Fruit fly (Drosophila melanogaster) whole organism, embryonic: Measurements from ENCODE around the gene CG18480.

Source experiments
- CG13296 ChIP-seq: fragments of 200-800 bp; sonication (Bioruptor generic); optimal IDR thresholded peaks from 3 replicates; lab custom pipeline; 2018; ENCODE audit warnings: missing biosample characterization, mild to moderate bottlenecking, missing genetic modification characterization
- CHES-1-like ChIP-seq: fragments of 200-800 bp; sonication (Bioruptor generic); optimal IDR thresholded peaks from 2 replicates; lab custom pipeline; 2016; ENCODE audit warnings: missing biosample characterization, missing genetic modification characterization
- Gug ChIP-seq: fragments of 200-800 bp; sonication (Bioruptor generic); IDR thresholded peaks from 4 replicates; pipeline ENCODE4 v1.3.6; 2022; ENCODE audit warnings: missing biosample characterization, missing genetic modification characterization
- repo ChIP-seq: fragments of 200-800 bp; sonication (Bioruptor generic); optimal IDR thresholded peaks from 2 replicates; lab custom pipeline; 2016; ENCODE audit warnings: missing biosample characterization, missing genetic modification characterization
- scrt ChIP-seq: fragments of 200-800 bp; sonication (Bioruptor generic); optimal IDR thresholded peaks from 2 replicates; lab custom pipeline; 2018; ENCODE audit warnings: missing biosample characterization, mild to moderate bottlenecking, missing genetic modification characterization, moderate library complexity

dm6 chr2L:15616697-15617096, 13.1 kb upstream of the CG18480 start, which contains the start of gene CG11865:
- TF ChIP-seq Gug (GFP tag; lab: Robert Waterston, UW) (no peak), CHES-1-like (GFP tag; lab: Kevin White, UChicago) (no peak), scrt (GFP tag; lab: Kevin White, UChicago) (no peak), repo (GFP tag; lab: Kevin White, UChicago) (no peak), CG13296 (GFP tag; lab: Kevin White, UChicago) (no peak)
